Fruit fly (Drosophila melanogaster) whole organism, prepupa: ENCODE measurements around the gene HipHop.

Source experiments
- Blimp-1 ChIP-seq: fragments of 200-800 bp; sonication (Bioruptor generic); optimal IDR thresholded peaks from 3 replicates; lab custom pipeline; 2017; ENCODE audit warnings: missing biosample characterization, missing genetic modification characterization, mild to moderate bottlenecking, moderate library complexity, missing genetic modification reagents
- CG10669 ChIP-seq: fragments of 200-800 bp; sonication (Bioruptor generic); optimal IDR thresholded peaks from 3 replicates; lab custom pipeline; 2018; ENCODE audit warnings: missing biosample characterization, mild to moderate bottlenecking, missing genetic modification characterization, moderate library complexity
- CG11762 ChIP-seq: fragments of 200-800 bp; sonication (Bioruptor generic); optimal IDR thresholded peaks from 3 replicates; lab custom pipeline; 2016; ENCODE audit warnings: missing biosample characterization, missing genetic modification characterization; ENCODE audit not compliant: insufficient read depth
- CG11902 ChIP-seq: fragments of 200-800 bp; sonication (Bioruptor generic); optimal IDR thresholded peaks from 3 replicates; lab custom pipeline; 2016; ENCODE audit warnings: missing biosample characterization, missing genetic modification characterization
- CG1621 ChIP-seq: fragments of 200-800 bp; sonication (Bioruptor generic); optimal IDR thresholded peaks from 3 replicates; lab custom pipeline; 2018; ENCODE audit warnings: missing biosample characterization, mild to moderate bottlenecking, missing genetic modification characterization
- CG3032 ChIP-seq: fragments of 200-800 bp; optimal IDR thresholded peaks from 2 replicates; lab custom pipeline; 2019; ENCODE audit warnings: missing biosample characterization, mild to moderate bottlenecking, missing genetic modification characterization, moderate library complexity
- CG31627 ChIP-seq: fragments of 200-800 bp; sonication (Bioruptor generic); optimal IDR thresholded peaks from 3 replicates; lab custom pipeline; 2016; ENCODE audit warnings: missing biosample characterization, missing genetic modification characterization
- CG32006 ChIP-seq: fragments of 200-800 bp; sonication (Bioruptor generic); optimal IDR thresholded peaks from 3 replicates; lab custom pipeline; 2017; ENCODE audit warnings: missing biosample characterization, mild to moderate bottlenecking, missing genetic modification characterization
- CG3919 ChIP-seq: fragments of 200-800 bp; sonication (Bioruptor generic); optimal IDR thresholded peaks from 3 replicates; lab custom pipeline; 2016; ENCODE audit warnings: missing biosample characterization, missing genetic modification characterization
- CG4318 ChIP-seq: fragments of 200-800 bp; sonication (Bioruptor generic); optimal IDR thresholded peaks from 3 replicates; lab custom pipeline; 2017; ENCODE audit warnings: missing biosample characterization, mild to moderate bottlenecking, missing genetic modification characterization
- CG6276 ChIP-seq: fragments of 200-800 bp; sonication (Bioruptor generic); optimal IDR thresholded peaks from 2 replicates; lab custom pipeline; 2017; ENCODE audit warnings: missing biosample characterization, mild to moderate bottlenecking, missing genetic modification characterization
- CG6792 ChIP-seq: fragments of 200-800 bp; sonication (Bioruptor generic); optimal IDR thresholded peaks from 3 replicates; lab custom pipeline; 2016; ENCODE audit warnings: missing biosample characterization, missing genetic modification characterization
- CG6808 ChIP-seq: fragments of 200-800 bp; sonication (Bioruptor generic); optimal IDR thresholded peaks from 3 replicates; lab custom pipeline; 2017; ENCODE audit warnings: missing biosample characterization, missing genetic modification characterization, mild to moderate bottlenecking, moderate library complexity, missing genetic modification reagents
- CG6854 ChIP-seq: fragments of 200-800 bp; sonication (Bioruptor generic); optimal IDR thresholded peaks from 2 replicates; lab custom pipeline; 2017; ENCODE audit warnings: missing biosample characterization, mild to moderate bottlenecking, missing genetic modification characterization
- CG7368 ChIP-seq: fragments of 200-800 bp; sonication (Bioruptor generic); optimal IDR thresholded peaks from 3 replicates; lab custom pipeline; 2016; ENCODE audit warnings: missing biosample characterization, missing genetic modification characterization
- CG8319 ChIP-seq: fragments of 200-800 bp; sonication (Bioruptor generic); optimal IDR thresholded peaks from 3 replicates; lab custom pipeline; 2016; ENCODE audit warnings: missing biosample characterization, missing genetic modification characterization
- CG9139 ChIP-seq: fragments of 200-800 bp; sonication (Bioruptor generic); optimal IDR thresholded peaks from 3 replicates; lab custom pipeline; 2017; ENCODE audit warnings: missing biosample characterization, mild to moderate bottlenecking, missing genetic modification characterization
- Eip75B ChIP-seq: fragments of 200-800 bp; sonication (Bioruptor generic); optimal IDR thresholded peaks from 3 replicates; lab custom pipeline; 2016; ENCODE audit warnings: missing biosample characterization, missing genetic modification characterization
- Eip78C ChIP-seq: fragments of 200-800 bp; sonication (Bioruptor generic); peaks from one replicate; lab custom pipeline; 2016; ENCODE audit warnings: missing biosample characterization, missing genetic modification characterization
- Eip93F ChIP-seq: fragments of 200-800 bp; sonication (Bioruptor generic); optimal IDR thresholded peaks from 2 replicates; lab custom pipeline; 2016; ENCODE audit warnings: missing biosample characterization, mild to moderate bottlenecking, missing genetic modification characterization
- Ets21C ChIP-seq: fragments of 200-800 bp; sonication (Bioruptor generic); optimal IDR thresholded peaks from 3 replicates; lab custom pipeline; 2016; ENCODE audit warnings: missing biosample characterization, missing genetic modification characterization
- Ets96B ChIP-seq: fragments of 200-800 bp; optimal IDR thresholded peaks from 2 replicates; lab custom pipeline; 2019; ENCODE audit warnings: missing biosample characterization, mild to moderate bottlenecking, missing genetic modification characterization, moderate library complexity
- Gug ChIP-seq: fragments of 200-800 bp; sonication (Bioruptor generic); IDR thresholded peaks from 2 replicates; pipeline ENCODE4 v1.3.6; 2022; ENCODE audit warnings: missing biosample characterization, missing genetic modification characterization
- Hr38 ChIP-seq: sonication (Bioruptor generic); optimal IDR thresholded peaks from 2 replicates; lab custom pipeline; 2016; ENCODE audit warnings: missing biosample characterization, missing genetic modification characterization
- Hr4 ChIP-seq: fragments of 200-800 bp; sonication (Bioruptor generic); optimal IDR thresholded peaks from 3 replicates; lab custom pipeline; 2016; ENCODE audit warnings: missing biosample characterization, missing genetic modification characterization
- Lpt ChIP-seq: fragments of 200-800 bp; sonication (Bioruptor generic); optimal IDR thresholded peaks from 3 replicates; lab custom pipeline; 2016; ENCODE audit warnings: missing biosample characterization, missing genetic modification characterization
- OdsH ChIP-seq: fragments of 200-800 bp; sonication (Bioruptor generic); optimal IDR thresholded peaks from 3 replicates; lab custom pipeline; 2016; ENCODE audit warnings: missing biosample characterization, missing genetic modification characterization
- Smox ChIP-seq: fragments of 200-800 bp; sonication (Bioruptor generic); optimal IDR thresholded peaks from 3 replicates; lab custom pipeline; 2016; ENCODE audit warnings: missing biosample characterization, missing genetic modification characterization
- Sox102F ChIP-seq: fragments of 200-800 bp; sonication (Bioruptor generic); optimal IDR thresholded peaks from 2 replicates; lab custom pipeline; 2016; ENCODE audit warnings: missing biosample characterization, mild to moderate bottlenecking, missing genetic modification characterization
- Sox14 ChIP-seq: fragments of 200-800 bp; sonication (Bioruptor generic); optimal IDR thresholded peaks from 3 replicates; lab custom pipeline; 2016; ENCODE audit warnings: missing biosample characterization, missing genetic modification characterization
- Sox15 ChIP-seq: fragments of 200-800 bp; sonication (Bioruptor generic); optimal IDR thresholded peaks from 3 replicates; lab custom pipeline; 2016; ENCODE audit warnings: missing biosample characterization, missing genetic modification characterization
- acj6 ChIP-seq: fragments of 200-800 bp; sonication (Bioruptor generic); optimal IDR thresholded peaks from 3 replicates; lab custom pipeline; 2016; ENCODE audit warnings: missing biosample characterization, missing genetic modification characterization
- cyc ChIP-seq: fragments of 200-800 bp; sonication (Bioruptor generic); optimal IDR thresholded peaks from 3 replicates; lab custom pipeline; 2016; ENCODE audit warnings: missing biosample characterization, missing genetic modification characterization
- dac ChIP-seq: fragments of 200-800 bp; sonication (Bioruptor generic); optimal IDR thresholded peaks from 2 replicates; lab custom pipeline; 2017; ENCODE audit warnings: missing biosample characterization, mild to moderate bottlenecking, missing genetic modification characterization
- dsx ChIP-seq: fragments of 200-800 bp; optimal IDR thresholded peaks from 3 replicates; lab custom pipeline; 2019; ENCODE audit warnings: missing biosample characterization, mild to moderate bottlenecking, missing genetic modification characterization, moderate library complexity; ENCODE audit not compliant: poor library complexity, severe bottlenecking
- eg ChIP-seq: fragments of 200-800 bp; sonication (Bioruptor generic); IDR thresholded peaks from 3 replicates; pipeline ENCODE4 v1.3.6; 2022; ENCODE audit warnings: missing biosample characterization, missing genetic modification characterization
- esn ChIP-seq: fragments of 200-800 bp; sonication (Bioruptor generic); optimal IDR thresholded peaks from 2 replicates; lab custom pipeline; 2016; ENCODE audit warnings: missing biosample characterization, mild to moderate bottlenecking, missing genetic modification characterization, moderate library complexity
- fd59A ChIP-seq: fragments of 200-800 bp; sonication (Bioruptor generic); optimal IDR thresholded peaks from 2 replicates; lab custom pipeline; 2017; ENCODE audit warnings: missing biosample characterization, mild to moderate bottlenecking, missing genetic modification characterization, missing genetic modification reagents
- fkh ChIP-seq: fragments of 200-800 bp; sonication (Bioruptor generic); optimal IDR thresholded peaks from 3 replicates; lab custom pipeline; 2017; ENCODE audit warnings: missing biosample characterization, mild to moderate bottlenecking, missing genetic modification characterization, moderate library complexity
- net ChIP-seq: fragments of 200-800 bp; sonication (Bioruptor generic); optimal IDR thresholded peaks from 3 replicates; lab custom pipeline; 2016; ENCODE audit warnings: missing biosample characterization, missing genetic modification characterization
- pdm3 ChIP-seq: fragments of 200-800 bp; sonication (Bioruptor generic); optimal IDR thresholded peaks from 3 replicates; lab custom pipeline; 2016; ENCODE audit warnings: missing biosample characterization, missing genetic modification characterization
- salr ChIP-seq, 2 experiments: fragments of 200-800 bp; sonication (Bioruptor generic); optimal IDR thresholded peaks; 3 replicates each; lab custom pipeline; 2016 to 2018; ENCODE audit warnings: missing biosample characterization in 2 of 2, missing genetic modification characterization in 2 of 2, mild to moderate bottlenecking in 1 of 2
- spab ChIP-seq: fragments of 200-800 bp; sonication (Bioruptor generic); optimal IDR thresholded peaks from 2 replicates; lab custom pipeline; 2017; ENCODE audit warnings: missing biosample characterization, mild to moderate bottlenecking, missing genetic modification characterization, missing genetic modification reagents
- ss ChIP-seq, 2 experiments: fragments of 200-800 bp; sonication (Bioruptor generic); optimal IDR thresholded peaks; 2 replicates in 1 of 2; 3 replicates in 1 of 2; lab custom pipeline; 2017 to 2018; ENCODE audit warnings: mild to moderate bottlenecking in 2 of 2, missing biosample characterization in 2 of 2, missing genetic modification characterization in 2 of 2, moderate library complexity in 1 of 2
- svp ChIP-seq: fragments of 200-800 bp; sonication (Bioruptor generic); peaks from one replicate; lab custom pipeline; 2016; ENCODE audit warnings: missing biosample characterization, missing genetic modification characterization
- topi ChIP-seq: fragments of 200-800 bp; sonication (Bioruptor generic); optimal IDR thresholded peaks from 3 replicates; lab custom pipeline; 2016; ENCODE audit warnings: missing biosample characterization, missing genetic modification characterization
- vri ChIP-seq: fragments of 200-800 bp; sonication (Bioruptor generic); optimal IDR thresholded peaks from 3 replicates; lab custom pipeline; 2016; ENCODE audit warnings: missing biosample characterization, mild to moderate bottlenecking, missing genetic modification characterization

The HipHop gene

DNA sequence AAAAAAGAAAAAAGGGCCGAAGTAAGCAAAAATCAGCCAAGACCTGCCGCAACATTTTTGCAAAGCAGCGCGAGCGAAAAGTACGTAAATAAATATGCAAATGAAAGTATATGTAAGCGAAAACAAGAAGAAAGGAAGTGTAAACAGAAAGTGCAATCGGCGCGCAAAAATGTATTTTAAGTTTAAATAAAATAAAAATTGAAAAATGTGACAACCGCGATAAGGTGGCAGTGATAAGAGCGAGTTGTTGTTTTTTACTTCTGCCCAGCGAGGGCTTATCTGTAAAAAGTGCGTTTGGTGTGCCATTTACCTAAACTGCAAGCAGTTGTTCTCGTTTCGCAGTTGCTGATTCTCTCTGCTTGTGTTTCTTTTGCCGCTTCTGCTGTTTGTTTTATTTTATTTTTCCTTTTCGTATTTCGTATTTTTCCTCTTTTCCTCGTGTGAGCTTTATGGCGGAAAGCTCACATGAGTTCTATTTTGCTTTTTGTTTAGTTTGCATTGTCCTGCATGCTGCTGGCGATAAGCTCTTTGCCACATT is 30.3 kb upstream of the HipHop start (continued):
- peak; percentile 74 for TF ChIP-seq net (GFP tag; lab: Kevin White, UChicago)
- TF ChIP-seq CG6808 (GFP tag; lab: Kevin White, UChicago): peak; percentile 81
- no peak for TF ChIP-seq CG11902 (GFP tag; lab: Kevin White, UChicago)
- TF ChIP-seq Lpt (GFP tag; lab: Kevin White, UChicago): peak; percentile 87
- TF ChIP-seq CG3032 (tag; lab: Kevin White, UChicago): peak; percentile 50
- TF ChIP-seq fkh (GFP tag; lab: Kevin White, UChicago): no peak
- TF ChIP-seq esn: peak; percentile 43
- TF ChIP-seq Ets96B (tag; lab: Kevin White, UChicago): peak; percentile 59

DNA sequence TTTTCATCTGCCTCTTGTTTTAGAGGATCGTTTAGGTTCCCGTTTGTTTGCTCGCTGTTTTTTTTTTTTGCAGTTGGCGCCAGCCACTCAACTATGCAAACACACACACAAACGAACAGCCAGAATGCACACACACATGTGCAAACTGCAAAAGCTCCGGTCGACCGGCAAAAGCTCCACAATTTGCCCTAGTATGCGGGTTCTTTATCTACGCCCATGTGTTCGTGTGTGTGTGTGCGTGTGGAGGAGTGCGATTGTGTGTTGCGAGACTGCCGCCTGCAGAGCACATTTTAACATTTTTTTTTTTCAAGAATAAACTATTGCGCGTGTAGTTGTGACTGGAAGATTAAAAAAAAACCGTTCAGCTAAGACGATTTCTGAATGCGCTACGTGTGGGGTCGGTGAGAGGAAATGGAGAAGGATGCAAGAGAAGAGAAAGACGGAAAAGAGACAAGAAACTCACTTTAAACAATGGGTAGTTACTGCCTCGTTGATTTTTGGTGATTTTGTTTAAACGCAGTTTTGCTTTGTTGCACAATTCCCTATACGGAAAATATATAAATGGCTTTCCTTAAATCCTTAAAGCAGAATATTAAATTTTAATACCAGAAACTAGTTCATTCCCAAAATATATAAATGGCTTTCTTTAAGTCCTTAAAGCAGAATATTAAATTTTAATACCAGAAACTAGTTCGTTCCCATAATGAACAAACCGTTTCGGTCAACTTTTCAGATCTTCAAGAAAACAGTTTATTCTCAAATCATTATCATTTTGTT is 29.6 kb upstream of the HipHop start:
- TF ChIP-seq CG9139 (GFP tag; lab: Kevin White, UChicago): peak; percentile 40
- TF ChIP-seq eg (GFP tag; lab: Robert Waterston, UW): peak; percentile 75
- TF ChIP-seq CG31627 (GFP tag; lab: Kevin White, UChicago): no peak
- peak; percentile 53 for TF ChIP-seq Gug (GFP tag; lab: Robert Waterston, UW)
- no peak for TF ChIP-seq CG6854 (GFP tag; lab: Kevin White, UChicago)
- peak; percentile 56 for TF ChIP-seq dac (GFP tag; lab: Kevin White, UChicago)
- TF ChIP-seq Blimp-1 (GFP tag; lab: Kevin White, UChicago): no peak
- TF ChIP-seq Ets96B (tag; lab: Kevin White, UChicago): peak; percentile 76
- TF ChIP-seq cyc: no peak
- TF ChIP-seq CG3032 (tag; lab: Kevin White, UChicago): peak; percentile 68
- TF ChIP-seq CG3919 (GFP tag; lab: Kevin White, UChicago): peak; percentile 38
- TF ChIP-seq Hr38: no peak
- no peak for TF ChIP-seq Sox102F (GFP tag; lab: Kevin White, UChicago)
- TF ChIP-seq Sox14 (GFP tag; lab: Kevin White, UChicago): peak; percentile 45
- TF ChIP-seq OdsH (GFP tag; lab: Kevin White, UChicago): peak; percentile 42
- peak; percentile 7 for TF ChIP-seq CG4318
- no peak for TF ChIP-seq vri
- TF ChIP-seq svp (GFP tag; lab: Kevin White, UChicago): peak; percentile 27
- TF ChIP-seq CG6276 (GFP tag; lab: Kevin White, UChicago): peak; percentile 47
- peak; percentile 65 for TF ChIP-seq dsx
- TF ChIP-seq fd59A (GFP tag; lab: Kevin White, UChicago): peak; percentile 42
- no peak for TF ChIP-seq Sox15
- peak; percentile 14 for TF ChIP-seq Eip75B (GFP tag; lab: Kevin White, UChicago)
- no peak for TF ChIP-seq Ets21C
- TF ChIP-seq spab: peak; percentile 58
- TF ChIP-seq Eip78C (GFP tag; lab: Kevin White, UChicago): peak; percentile 76
- peak; percentile 67 for TF ChIP-seq CG10669 (GFP tag; lab: Kevin White, UChicago)
- TF ChIP-seq Hr4 (GFP tag; lab: Kevin White, UChicago): peak; percentile 16
- peak; percentile 80 for TF ChIP-seq CG1621 (tag; lab: Kevin White, UChicago)
- peak; percentile 57 for TF ChIP-seq pdm3
- peak; percentile 0 for TF ChIP-seq CG6792 (GFP tag; lab: Kevin White, UChicago)
- no peak for TF ChIP-seq CG8319 (GFP tag; lab: Kevin White, UChicago)
- no peak for TF ChIP-seq CG11762 (GFP tag; lab: Kevin White, UChicago)
- TF ChIP-seq topi (GFP tag; lab: Kevin White, UChicago): no peak
- no peak for TF ChIP-seq Eip93F (GFP tag; lab: Kevin White, UChicago)
- peak; percentile 68 for TF ChIP-seq fkh (GFP tag; lab: Kevin White, UChicago)
- TF ChIP-seq acj6 (GFP tag; lab: Kevin White, UChicago): no peak
- peak; percentile 50 for TF ChIP-seq CG32006 (GFP tag; lab: Kevin White, UChicago)
- no peak for TF ChIP-seq Smox (GFP tag; lab: Kevin White, UChicago)
- peak; percentile 30 to 89 for TF ChIP-seq ss (GFP tag; optimal IDR thresholded peaks at IDR 0.05; lab: Kevin White, UChicago)
- peak; percentile 68 to 74 for TF ChIP-seq salr (GFP tag; optimal IDR thresholded peaks at IDR 0.05; lab: Kevin White, UChicago)
- TF ChIP-seq CG7368 (GFP tag; lab: Kevin White, UChicago): no peak
- peak; percentile 32 for TF ChIP-seq net (GFP tag; lab: Kevin White, UChicago)
